Worm (Caenorhabditis elegans) whole organism, L4 larva: ENCODE data around the gene W07G4.7.

Source experiments
- lsy-2 ChIP-seq, 2 experiments: fragments of 150-350 bp in 1 of 2; sonication (generic microtip) in 1 of 2; optimal IDR thresholded peaks; 2 replicates each; lab custom pipeline; 2014 to 2017; ENCODE audit warnings: missing biosample characterization in 2 of 2, missing genetic modification characterization in 2 of 2
- nhr-237 ChIP-seq: sonication (generic microtip); optimal IDR thresholded peaks from 2 replicates; lab custom pipeline; 2017; ENCODE audit warnings: missing biosample characterization, missing genetic modification characterization
- spr-1 ChIP-seq: sonication (generic microtip); optimal IDR thresholded peaks from 2 replicates; lab custom pipeline; 2016; ENCODE audit warnings: mild to moderate bottlenecking, missing genetic modification characterization, missing compliant biosample characterization
- zfp-2 ChIP-seq: sonication (generic microtip); optimal IDR thresholded peaks from 2 replicates; lab custom pipeline; 2016; ENCODE audit warnings: mild to moderate bottlenecking, missing genetic modification characterization, missing compliant biosample characterization
- ztf-11 ChIP-seq: fragments of 150-350 bp; optimal IDR thresholded peaks from 2 replicates; lab custom pipeline; 2014; ENCODE audit warnings: missing biosample characterization, missing genetic modification characterization

ce11 chrV:13081197-13081747 lies 46.8 kb upstream of the W07G4.7 start:
- TF ChIP-seq lsy-2 (tag; optimal IDR thresholded peaks at IDR 0.05; lab: Kevin White, UChicago) (peak; percentile 47 to 51), spr-1 (tag; lab: Kevin White, UChicago) (no peak), nhr-237 (tag; lab: Kevin White, UChicago) (no peak), ztf-11 (no peak), zfp-2 (tag; lab: Kevin White, UChicago) (no peak)
